Worm (Caenorhabditis elegans) whole organism, L3 larva: ENCODE data around the gene T24F1.7.

Experiments used
- nhr-25 ChIP-seq: sonication (generic microtip); optimal IDR thresholded peaks from 2 replicates; lab custom pipeline; 2017; ENCODE audit warnings: missing biosample characterization, missing genetic modification characterization
- nhr-76 ChIP-seq: fragments of 150-350 bp; sonication (generic microtip); optimal IDR thresholded peaks from 5 replicates; lab custom pipeline; 2014; ENCODE audit warnings: missing biosample characterization, missing genetic modification characterization
- pha-4 ChIP-seq: fragments of 150-350 bp; optimal IDR thresholded peaks from 2 replicates; lab custom pipeline; 2014; ENCODE audit warnings: missing biosample characterization, missing genetic modification reagents, missing genetic modification characterization
- tbx-2 ChIP-seq: sonication (generic microtip); optimal IDR thresholded peaks from 2 replicates; lab custom pipeline; 2016; ENCODE audit warnings: mild to moderate bottlenecking, missing genetic modification characterization, missing compliant biosample characterization
- zag-1 ChIP-seq: fragments of 150-350 bp; optimal IDR thresholded peaks from 2 replicates; lab custom pipeline; 2014; ENCODE audit warnings: missing biosample characterization, missing genetic modification characterization

ce11 chrII:11312223-11312622 lies at the start of gene T24F1.7:
- no peak for TF ChIP-seq nhr-76 (tag; lab: Kevin White, UChicago)
- no peak for TF ChIP-seq zag-1 (tag; lab: Kevin White, UChicago)
- TF ChIP-seq pha-4 (tag; lab: Kevin White, UChicago) = no peak
- TF ChIP-seq tbx-2 (tag; lab: Kevin White, UChicago) = no peak
- TF ChIP-seq nhr-25 (tag; lab: Kevin White, UChicago) = no peak
